Worm (Caenorhabditis elegans) whole organism, L4/young adult: Measurements from ENCODE around the gene pitr-4.

Experiments used
- W03F9.2 ChIP-seq: fragments of 150-350 bp; optimal IDR thresholded peaks from 2 replicates; lab custom pipeline; 2014; ENCODE audit warnings: missing biosample characterization, missing genetic modification characterization
- him-1 ChIP-seq: sonication (generic microtip); optimal IDR thresholded peaks from 2 replicates; lab custom pipeline; 2016; ENCODE audit warnings: missing genotype, missing genetic modification reagents, missing genetic modification characterization, missing compliant biosample characterization

DNA sequence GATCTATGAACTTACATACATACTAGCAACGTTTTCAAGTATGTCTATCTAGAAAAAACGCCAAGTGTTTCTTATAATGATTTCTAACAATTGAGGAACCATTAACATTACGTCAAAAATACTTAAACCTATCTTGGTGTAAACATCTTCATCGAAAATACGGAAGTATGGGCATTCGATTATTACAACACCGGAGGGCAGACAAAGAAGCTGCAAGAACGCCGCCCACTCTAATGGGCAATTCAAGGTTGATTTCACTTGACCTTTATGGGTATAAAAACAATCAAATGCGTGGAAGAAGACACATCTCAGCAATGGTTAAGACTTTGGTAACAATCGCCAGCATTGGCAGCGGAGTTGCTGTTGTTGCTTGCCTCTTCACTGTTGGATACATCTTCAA lies 31.8 kb downstream of the pitr-4 start, which contains the start of gene col-146:
- TF ChIP-seq him-1 (no peak), W03F9.2 (tag; lab: Kevin White, UChicago) (no peak)
